5 fruit fly cellular contexts compared by ENCODE assay signal in the genomic region with DNA sequence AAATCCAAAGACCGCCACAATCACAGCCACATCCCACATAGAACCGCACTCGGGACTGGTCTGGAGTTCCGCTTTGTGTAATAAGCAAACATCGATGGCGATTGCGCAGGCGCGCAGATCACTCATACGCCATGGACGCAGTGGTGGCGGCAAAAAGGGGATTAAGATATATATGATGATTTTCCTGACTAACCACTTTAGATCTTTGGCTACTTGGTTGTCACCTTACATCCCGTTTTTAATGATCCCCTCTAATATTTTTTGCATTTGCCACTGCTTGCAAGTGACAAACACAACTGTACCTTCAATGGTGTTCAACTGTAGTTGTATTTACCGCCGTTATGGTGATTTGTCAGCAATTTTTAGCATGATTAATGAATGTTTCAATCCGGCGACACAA.
TF ChIP-seq lines count a peak whose summit lies in the region.

No protein-coding gene starts in this region.

- TF ChIP-seq CTCF in whole organism, embryonic (GFP tag; optimal IDR thresholded peaks at IDR 0.05; lab: Kevin White, UChicago) = no peak

TF ChIP-seq in whole organism, adult, 20 proteins besides CTCF, POLR2A, EP300 and RAD21:
- no peak for TF ChIP-seq CG12768 (GFP tag; optimal IDR thresholded peaks at IDR 0.05; lab: Kevin White, UChicago)
- no peak for TF ChIP-seq pad (GFP tag; optimal IDR thresholded peaks at IDR 0.05; lab: Kevin White, UChicago)
- no peak for TF ChIP-seq kay (GFP tag; lab: Kevin White, UChicago; ENCODE audit: borderline replicate concordance)
- no peak for TF ChIP-seq CG1620 (GFP tag; optimal IDR thresholded peaks at IDR 0.05; lab: Kevin White, UChicago)
- peak; percentile 32 for TF ChIP-seq CG5204 (GFP tag; optimal IDR thresholded peaks at IDR 0.05; lab: Kevin White, UChicago)

TF ChIP-seq in whole organism, embryonic, 481 proteins besides CTCF, POLR2A, EP300 and RAD21 (continues in another document):
- TF ChIP-seq mam (GFP tag; optimal IDR thresholded peaks at IDR 0.05; lab: Kevin White, UChicago) = peak; percentile 32
- TF ChIP-seq dpn (GFP tag; optimal IDR thresholded peaks at IDR 0.05; lab: Kevin White, UChicago) = no peak
- no peak for TF ChIP-seq CG7786 (GFP tag; optimal IDR thresholded peaks at IDR 0.05; lab: Kevin White, UChicago)
- TF ChIP-seq MESR4 (GFP tag; optimal IDR thresholded peaks at IDR 0.05; lab: Kevin White, UChicago) = no peak
- no peak for TF ChIP-seq sqz (GFP tag; optimal IDR thresholded peaks at IDR 0.05; lab: Kevin White, UChicago)
- no peak for TF ChIP-seq CG12942 (GFP tag; optimal IDR thresholded peaks at IDR 0.05; lab: Kevin White, UChicago)
- TF ChIP-seq abd-A (tag; optimal IDR thresholded peaks at IDR 0.05; lab: Kevin White, UChicago) = no peak
- no peak for TF ChIP-seq fd3F (GFP tag; optimal IDR thresholded peaks at IDR 0.05; lab: Kevin White, UChicago)
- TF ChIP-seq CG6765 (GFP tag; optimal IDR thresholded peaks at IDR 0.05; lab: Kevin White, UChicago) = no peak
- no peak for TF ChIP-seq ash1 (GFP tag; optimal IDR thresholded peaks at IDR 0.05; lab: Kevin White, UChicago)
- peak; percentile 5 for TF ChIP-seq Dip3 (GFP tag; optimal IDR thresholded peaks at IDR 0.05; lab: Kevin White, UChicago)
- no peak for TF ChIP-seq seq (GFP tag; IDR thresholded peaks at IDR 0.05; lab: Robert Waterston, UW)
- no peak for TF ChIP-seq Chrac-16 (GFP tag; optimal IDR thresholded peaks at IDR 0.05; lab: Kevin White, UChicago)
- no peak for TF ChIP-seq Ravus (GFP tag; IDR thresholded peaks at IDR 0.05; lab: Robert Waterston, UW)
- no peak for TF ChIP-seq CG18476 (GFP tag; optimal IDR thresholded peaks at IDR 0.05; lab: Kevin White, UChicago)
- no peak for TF ChIP-seq CG13775 (GFP tag; optimal IDR thresholded peaks at IDR 0.05; lab: Kevin White, UChicago)
- no peak for TF ChIP-seq knrl (GFP tag; IDR thresholded peaks at IDR 0.05; lab: Robert Waterston, UW; ENCODE audit: partially characterized antibody)
- TF ChIP-seq CG30403 (GFP tag; optimal IDR thresholded peaks at IDR 0.05; lab: Kevin White, UChicago) = peak; percentile 38
- no peak for TF ChIP-seq CG1603 (tag; optimal IDR thresholded peaks at IDR 0.05; lab: Kevin White, UChicago)
- TF ChIP-seq CG17612 (GFP tag; IDR thresholded peaks at IDR 0.05; lab: Robert Waterston, UW) = no peak
- no peak for TF ChIP-seq CG7987 (GFP tag; optimal IDR thresholded peaks at IDR 0.05; lab: Kevin White, UChicago)

TF ChIP-seq in whole organism, prepupa, 60 proteins besides CTCF, POLR2A, EP300 and RAD21 (continues in another document):
- TF ChIP-seq Blimp-1 (GFP tag; optimal IDR thresholded peaks at IDR 0.05; lab: Kevin White, UChicago) (no peak), CG6808 (GFP tag; optimal IDR thresholded peaks at IDR 0.05; lab: Kevin White, UChicago) (no peak), net (GFP tag; optimal IDR thresholded peaks at IDR 0.05; lab: Kevin White, UChicago) (peak; percentile 29), CG16779 (tag; optimal IDR thresholded peaks at IDR 0.05; lab: Kevin White, UChicago) (peak; percentile 37), Eip78C (GFP tag; lab: Kevin White, UChicago) (peak; percentile 74), Smox (GFP tag; optimal IDR thresholded peaks at IDR 0.05; lab: Kevin White, UChicago) (no peak), esn (GFP tag; optimal IDR thresholded peaks at IDR 0.05; lab: Kevin White, UChicago) (no peak), CG7368 (GFP tag; optimal IDR thresholded peaks at IDR 0.05; lab: Kevin White, UChicago) (peak; percentile 16), spab (GFP tag; optimal IDR thresholded peaks at IDR 0.05; lab: Kevin White, UChicago) (no peak), Ets21C (GFP tag; optimal IDR thresholded peaks at IDR 0.05; lab: Kevin White, UChicago) (no peak), CG4318 (GFP tag; optimal IDR thresholded peaks at IDR 0.05; lab: Kevin White, UChicago) (peak; percentile 47), CG8632 (GFP tag; optimal IDR thresholded peaks at IDR 0.05; lab: Kevin White, UChicago) (no peak), salr (GFP tag; optimal IDR thresholded peaks at IDR 0.05; lab: Kevin White, UChicago) (peak in 1 of 2 experiments; percentile 44), CG15336 (GFP tag; IDR thresholded peaks at IDR 0.05; lab: Robert Waterston, UW) (peak; percentile 82), fkh (GFP tag; optimal IDR thresholded peaks at IDR 0.05; lab: Kevin White, UChicago) (no peak), CG10669 (GFP tag; optimal IDR thresholded peaks at IDR 0.05; lab: Kevin White, UChicago) (no peak), dac (GFP tag; optimal IDR thresholded peaks at IDR 0.05; lab: Kevin White, UChicago) (peak; percentile 83), Eip93F (GFP tag; optimal IDR thresholded peaks at IDR 0.05; lab: Kevin White, UChicago) (no peak), lz (GFP tag; optimal IDR thresholded peaks at IDR 0.05; lab: Kevin White, UChicago) (peak; percentile 52), CG8119 (GFP tag; IDR thresholded peaks at IDR 0.05; lab: Robert Waterston, UW) (peak; percentile 66), Hr38 (GFP tag; optimal IDR thresholded peaks at IDR 0.05; lab: Kevin White, UChicago) (no peak), Gug (GFP tag; IDR thresholded peaks at IDR 0.05; lab: Robert Waterston, UW) (no peak)

TF ChIP-seq in whole organism, pupa, 21 proteins besides CTCF, POLR2A, EP300 and RAD21:
- TF ChIP-seq CG10348 (GFP tag; IDR thresholded peaks at IDR 0.05; lab: Robert Waterston, UW) (peak; percentile 51), CG17806 (tag; optimal IDR thresholded peaks at IDR 0.05; lab: Kevin White, UChicago) (peak; percentile 9), CG15710 (tag; optimal IDR thresholded peaks at IDR 0.05; lab: Kevin White, UChicago) (no peak), CG32121 (GFP tag; IDR thresholded peaks at IDR 0.05; lab: Robert Waterston, UW) (peak; percentile 48; the same call in 1 of the 2 replicates), CG8301 (tag; optimal IDR thresholded peaks at IDR 0.05; lab: Kevin White, UChicago) (peak; percentile 74), gl (tag; optimal IDR thresholded peaks at IDR 0.05; lab: Kevin White, UChicago) (no peak), Pif1A (GFP tag; optimal IDR thresholded peaks at IDR 0.05; lab: Kevin White, UChicago) (peak; percentile 13), CG14655 (GFP tag; optimal IDR thresholded peaks at IDR 0.05; lab: Kevin White, UChicago) (peak; percentile 78), CG4496 (GFP tag; IDR thresholded peaks at IDR 0.05; lab: Robert Waterston, UW) (peak; percentile 86), Ets98B (GFP tag; IDR thresholded peaks at IDR 0.05; lab: Robert Waterston, UW) (peak; percentile 84), rn (GFP tag; IDR thresholded peaks at IDR 0.05; lab: Robert Waterston, UW) (peak; percentile 42; the same call in 1 of the 2 replicates), CG34367 (tag; optimal IDR thresholded peaks at IDR 0.05; lab: Kevin White, UChicago) (no peak), Pif1B (GFP tag; optimal IDR thresholded peaks at IDR 0.05; lab: Kevin White, UChicago) (no peak), fd96Ca (GFP tag; IDR thresholded peaks at IDR 0.05; lab: Robert Waterston, UW) (peak; percentile 89)

TF ChIP-seq in whole organism, wandering third instar larva, 38 proteins besides CTCF, POLR2A, EP300 and RAD21:
- TF ChIP-seq dl (GFP tag; optimal IDR thresholded peaks at IDR 0.05; lab: Kevin White, UChicago; ENCODE audit: insufficient read depth in 1 of 2, partially characterized antibody in 2 of 2) = no peak
- no peak for TF ChIP-seq Myc (optimal IDR thresholded peaks at IDR 0.05; lab: Kevin White, UChicago)
- TF ChIP-seq Dif (GFP tag; optimal IDR thresholded peaks at IDR 0.05; lab: Kevin White, UChicago; ENCODE audit: partially characterized antibody) = no peak
- no peak for TF ChIP-seq jim (GFP tag; optimal IDR thresholded peaks at IDR 0.05; lab: Kevin White, UChicago)
- TF ChIP-seq lola (GFP tag; optimal IDR thresholded peaks at IDR 0.05; lab: Kevin White, UChicago) = no peak
- TF ChIP-seq GATAd (GFP tag; optimal IDR thresholded peaks at IDR 0.05; lab: Kevin White, UChicago) = no peak
- TF ChIP-seq foxo (GFP tag; optimal IDR thresholded peaks at IDR 0.05; lab: Kevin White, UChicago) = peak in 1 of 2 experiments; percentile 55
- no peak for TF ChIP-seq Rel (GFP tag; optimal IDR thresholded peaks at IDR 0.05; lab: Kevin White, UChicago)
- TF ChIP-seq Rel (tag; optimal IDR thresholded peaks at IDR 0.05; lab: Kevin White, UChicago) = no peak
- peak; percentile 32 for TF ChIP-seq ey (GFP tag; optimal IDR thresholded peaks at IDR 0.05; lab: Kevin White, UChicago)
- no peak for TF ChIP-seq h (GFP tag; optimal IDR thresholded peaks at IDR 0.05; lab: Kevin White, UChicago)
- TF ChIP-seq br (GFP tag; optimal IDR thresholded peaks at IDR 0.05; lab: Kevin White, UChicago) = peak; percentile 17
TF ChIP-seq in whole organism, wandering third instar larva: peak in this region for 3.
